Worm (Caenorhabditis elegans): Measurements from ENCODE around the gene sre-3.

ce11 chrII:7343668-7344067 is 41.9 kb upstream of the sre-3 start:
- TF ChIP-seq him-1 (tag; optimal IDR thresholded peaks at IDR 0.05) (no peak), dao-5 (tag; optimal IDR thresholded peaks at IDR 0.05) (no peak), W03F9.2 (tag; optimal IDR thresholded peaks at IDR 0.05) (no peak)

Data from whole organism, L4/young adult.